Worm (Caenorhabditis elegans): Measurements from ENCODE around the gene K08F11.1.

DNA sequence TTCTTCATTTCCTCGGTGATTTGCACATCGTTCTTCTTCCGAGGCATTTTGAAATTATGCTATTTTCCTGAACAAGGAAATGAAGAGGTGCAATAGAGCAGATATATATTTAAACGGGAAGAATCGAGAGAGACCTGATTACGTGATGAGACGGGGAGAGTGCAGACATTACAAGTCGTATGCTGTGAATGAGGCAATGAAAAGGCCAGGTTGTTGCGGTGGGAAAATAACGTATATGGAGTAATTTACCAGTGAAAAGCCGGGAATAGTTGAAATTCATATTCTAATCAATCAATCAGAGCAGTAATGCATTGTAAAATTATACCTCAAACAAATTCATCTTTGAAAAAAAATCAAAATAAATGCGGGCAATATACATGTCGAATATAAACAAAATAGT lies 34.0 kb downstream of the K08F11.1 start, which contains the start of gene Y17G9B.8:
- TF ChIP-seq sox-4 (tag; optimal IDR thresholded peaks at IDR 0.05) (no peak), elt-2 (tag; optimal IDR thresholded peaks at IDR 0.05) (no peak), rnt-1 (tag; optimal IDR thresholded peaks at IDR 0.05) (no peak)

All from whole organism, L1 larva.